Worm (Caenorhabditis elegans): ENCODE results near the gene cut-5.
A peak's percentile ranks its signal among the peaks of the same experiment; 100 is the strongest.

Gene cut-5

DNA sequence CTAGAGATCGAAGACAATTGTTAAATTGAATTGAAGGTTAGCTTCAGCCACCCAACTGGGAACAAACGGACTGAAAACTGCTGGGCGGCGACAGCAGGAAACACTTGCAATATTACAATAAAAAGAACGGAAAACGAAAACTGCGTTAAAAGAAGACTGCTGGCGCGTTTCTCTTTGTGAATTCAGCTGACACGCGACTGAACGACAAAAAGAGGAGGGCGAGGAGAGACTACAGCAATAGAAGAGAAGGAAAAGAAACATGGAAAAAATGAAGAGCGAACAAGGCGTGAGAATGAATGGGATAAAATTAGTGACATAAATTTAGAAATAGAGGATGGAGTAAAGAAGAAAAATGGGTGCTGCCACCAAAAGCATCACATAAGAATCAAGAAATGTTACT is 39.7 kb upstream of the cut-5 start (continued):
- peak; percentile 42; the same call in 1 of the 2 replicates for TF ChIP-seq K11D2.4 (GFP tag; IDR thresholded peaks at IDR 0.05)
- peak; percentile 93 for TF ChIP-seq ztf-18 (tag; optimal IDR thresholded peaks at IDR 0.05)
- peak; percentile 31 for TF ChIP-seq gei-17 (GFP tag; optimal IDR thresholded peaks at IDR 0.05)
- TF ChIP-seq C06A6.2 (GFP tag; conservative IDR thresholded peaks at IDR 0.05) = peak; percentile 70
- peak; percentile 85 for TF ChIP-seq zfh-2 (GFP tag; conservative IDR thresholded peaks at IDR 0.05)
- peak; percentile 33 for TF ChIP-seq F22D6.2 (tag; optimal IDR thresholded peaks at IDR 0.05)

ce11 chrX:10376989-10377388 is 39.0 kb upstream of the cut-5 start:
- TF ChIP-seq aptf-2 (GFP tag; conservative IDR thresholded peaks at IDR 0.05) = no peak
- no peak for TF ChIP-seq efl-1 (GFP tag; optimal IDR thresholded peaks at IDR 0.05)
- no peak for TF ChIP-seq K12H6.12 (tag; optimal IDR thresholded peaks at IDR 0.05)
- no peak for TF ChIP-seq ceh-91 (GFP tag; IDR thresholded peaks at IDR 0.05)
- TF ChIP-seq let-526 (GFP tag; IDR thresholded peaks at IDR 0.05) = no peak
- no peak for TF ChIP-seq nfya-1 (tag; optimal IDR thresholded peaks at IDR 0.05; ENCODE audit: borderline replicate concordance, insufficient read depth)
- TF ChIP-seq hlh-26 (GFP tag; conservative IDR thresholded peaks at IDR 0.05) = no peak
- TF ChIP-seq F33H1.4 (GFP tag; IDR thresholded peaks at IDR 0.05) = no peak
- TF ChIP-seq pbrm-1 (GFP tag; IDR thresholded peaks at IDR 0.05) = no peak
- TF ChIP-seq Y67H2A.10 (GFP tag; conservative IDR thresholded peaks at IDR 0.05) = no peak
- no peak for TF ChIP-seq tbp1 (GFP tag; optimal IDR thresholded peaks at IDR 0.05)
- no peak for TF ChIP-seq snpc-1.3 (tag; optimal IDR thresholded peaks at IDR 0.05; ENCODE audit: insufficient read depth)
- TF ChIP-seq lir-1 (GFP tag; conservative IDR thresholded peaks at IDR 0.05) = no peak
- TF ChIP-seq B0035.1 (tag; optimal IDR thresholded peaks at IDR 0.05) = no peak

ce11 chrX:10373581-10373980 is 35.6 kb upstream of the cut-5 start:
- no peak for TF ChIP-seq pbrm-1 (GFP tag; IDR thresholded peaks at IDR 0.05)
- no peak for TF ChIP-seq ama-1 (optimal IDR thresholded peaks at IDR 0.05)
- TF ChIP-seq ama-1 (GFP tag; optimal IDR thresholded peaks at IDR 0.05) = no peak
- TF ChIP-seq ztf-3 (GFP tag; optimal IDR thresholded peaks at IDR 0.05) = no peak
- TF ChIP-seq ztf-18 (tag; optimal IDR thresholded peaks at IDR 0.05) = no peak
- TF ChIP-seq snpc-4 (GFP tag; optimal IDR thresholded peaks at IDR 0.05) = no peak
- no peak for TF ChIP-seq snpc-4 (tag; optimal IDR thresholded peaks at IDR 0.05)
- no peak for TF ChIP-seq D2030.7 (GFP tag; IDR thresholded peaks at IDR 0.05)
- 0 out of 2 replicates have a peak, but pooled peaks have one; percentile 58 for TF ChIP-seq madf-3 (GFP tag; IDR thresholded peaks at IDR 0.05)
- no peak for TF ChIP-seq nfyb-1 (GFP tag; IDR thresholded peaks at IDR 0.05)
- TF ChIP-seq him-1 (tag; optimal IDR thresholded peaks at IDR 0.05) = no peak
- TF ChIP-seq sptf-2 (GFP tag; optimal IDR thresholded peaks at IDR 0.05) = no peak
- TF ChIP-seq madf-6 (GFP tag; IDR thresholded peaks at IDR 0.05) = no peak
- TF ChIP-seq sdz-38 (tag; optimal IDR thresholded peaks at IDR 0.05) = no peak
- no peak for TF ChIP-seq C06A6.2 (GFP tag; conservative IDR thresholded peaks at IDR 0.05)
- TF ChIP-seq dox-1 (GFP tag; IDR thresholded peaks at IDR 0.05) = no peak
- TF ChIP-seq zfh-2 (GFP tag; conservative IDR thresholded peaks at IDR 0.05) = peak; percentile 77

DNA sequence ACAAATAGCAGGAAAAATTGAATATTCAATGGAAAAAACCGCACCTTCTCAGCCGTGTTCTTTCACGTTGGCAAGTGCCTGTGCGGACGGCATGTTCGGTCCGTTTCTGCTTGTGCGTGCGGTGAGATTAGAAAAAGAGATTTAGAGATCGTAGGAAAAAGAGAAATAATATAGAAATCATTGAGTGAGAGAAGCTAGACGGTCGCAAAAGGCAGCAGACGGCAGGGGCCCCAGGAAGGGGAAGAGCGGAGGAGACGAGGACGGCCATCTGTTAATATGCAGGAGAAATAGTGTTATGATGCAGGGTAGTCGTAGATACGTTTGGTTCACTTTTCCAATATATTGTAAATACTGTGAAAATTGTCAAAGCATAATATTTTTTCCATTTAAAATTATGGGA is 34.6 kb upstream of the cut-5 start, which contains the start of gene Y49A10A.2:
TSS of gene Y49A10A.2 (minus strand) at position 109 of the 400 bp plus-strand sequence.
- TF ChIP-seq lin-54 (GFP tag; optimal IDR thresholded peaks at IDR 0.05) = no peak
- TF ChIP-seq K12H6.12 (tag; optimal IDR thresholded peaks at IDR 0.05) = peak; percentile 5
- no peak for TF ChIP-seq die-1 (tag; optimal IDR thresholded peaks at IDR 0.05)
- TF ChIP-seq hmg-1.2 (GFP tag; IDR thresholded peaks at IDR 0.05) = peak; percentile 78
- TF ChIP-seq zfh-2 (GFP tag; conservative IDR thresholded peaks at IDR 0.05) = peak; percentile 41; the same call in 1 of the 2 replicates
- TF ChIP-seq cebp-1 (GFP tag; IDR thresholded peaks at IDR 0.05) = no peak
- TF ChIP-seq cebp-1 (tag; optimal IDR thresholded peaks at IDR 0.05) = peak; percentile 27
- 0 out of 2 replicates have a peak, but pooled peaks have one; percentile 18 for TF ChIP-seq nfyb-1 (GFP tag; IDR thresholded peaks at IDR 0.05)

All from whole organism, young adult.